Worm (Caenorhabditis elegans) whole organism, mixed stage, embryonic: ENCODE measurements around the gene coh-4.
A peak's percentile ranks its signal among the peaks of the same experiment; 100 is the strongest.

ENCODE experiments used
- bed-3 ChIP-seq: fragments of 200-800 bp; sonication (Bioruptor generic); optimal IDR thresholded peaks from 3 replicates; lab custom pipeline; 2018; ENCODE audit warnings: mild to moderate bottlenecking, missing genetic modification characterization, moderate library complexity, missing compliant biosample characterization
- blmp-1 ChIP-seq: fragments of 150-350 bp; optimal IDR thresholded peaks from 2 replicates; lab custom pipeline; 2014; ENCODE audit warnings: missing biosample characterization, missing genetic modification characterization
- ceh-39 ChIP-seq: fragments of 150-350 bp; optimal IDR thresholded peaks from 2 replicates; lab custom pipeline; 2014; ENCODE audit warnings: missing biosample characterization, missing genetic modification characterization
- ceh-43 ChIP-seq: fragments of 200-800 bp; sonication (Bioruptor generic); optimal IDR thresholded peaks from 2 replicates; lab custom pipeline; 2018; ENCODE audit warnings: mild to moderate bottlenecking, missing genetic modification characterization, moderate library complexity, missing compliant biosample characterization
- ceh-83 ChIP-seq: fragments of 200-800 bp; sonication (Bioruptor generic); optimal IDR thresholded peaks from 2 replicates; lab custom pipeline; 2018; ENCODE audit warnings: mild to moderate bottlenecking, missing genetic modification characterization, missing compliant biosample characterization
- ces-1 ChIP-seq: fragments of 150-350 bp; optimal IDR thresholded peaks from 2 replicates; lab custom pipeline; 2014; ENCODE audit warnings: missing biosample characterization, missing genetic modification reagents, missing genetic modification characterization
- cnd-1 ChIP-seq: fragments of 200-800 bp; sonication (Bioruptor generic); optimal IDR thresholded peaks from 2 replicates; lab custom pipeline; 2018; ENCODE audit warnings: mild to moderate bottlenecking, missing genetic modification characterization, missing compliant biosample characterization
- drap-1 ChIP-seq: fragments of 200-800 bp; sonication (Bioruptor generic); optimal IDR thresholded peaks from 3 replicates; lab custom pipeline; 2018; ENCODE audit warnings: mild to moderate bottlenecking, missing genetic modification characterization, missing compliant biosample characterization
- elt-3 ChIP-seq: fragments of 150-350 bp; optimal IDR thresholded peaks from 2 replicates; lab custom pipeline; 2014; ENCODE audit warnings: missing biosample characterization, missing genetic modification characterization
- flh-1 ChIP-seq: fragments of 200-800 bp; sonication (Bioruptor generic); optimal IDR thresholded peaks from 2 replicates; lab custom pipeline; 2018; ENCODE audit warnings: mild to moderate bottlenecking, missing genetic modification characterization, moderate library complexity, missing compliant biosample characterization
- ham-2 ChIP-seq: fragments of 200-800 bp; sonication (Bioruptor generic); optimal IDR thresholded peaks from 2 replicates; lab custom pipeline; 2018; ENCODE audit warnings: mild to moderate bottlenecking, missing genetic modification characterization, missing compliant biosample characterization
- hlh-1 ChIP-seq: fragments of 150-350 bp; optimal IDR thresholded peaks from 2 replicates; lab custom pipeline; 2014; ENCODE audit warnings: missing biosample characterization, missing genetic modification reagents, missing genetic modification characterization
- lin-13 ChIP-seq: fragments of 150-350 bp; optimal IDR thresholded peaks from 2 replicates; lab custom pipeline; 2014; ENCODE audit warnings: missing biosample characterization, missing genetic modification characterization
- lin-32 ChIP-seq: fragments of 200-800 bp; sonication (Bioruptor generic); optimal IDR thresholded peaks from 2 replicates; lab custom pipeline; 2018; ENCODE audit warnings: mild to moderate bottlenecking, missing genetic modification characterization, missing compliant biosample characterization
- lsy-2 ChIP-seq: fragments of 150-350 bp; optimal IDR thresholded peaks from 2 replicates; lab custom pipeline; 2014; ENCODE audit warnings: missing biosample characterization, missing genetic modification characterization
- mab-5 ChIP-seq: fragments of 150-350 bp; optimal IDR thresholded peaks from 2 replicates; lab custom pipeline; 2014; ENCODE audit warnings: missing biosample characterization, missing genetic modification characterization
- mep-1 ChIP-seq: fragments of 150-350 bp; optimal IDR thresholded peaks from 2 replicates; lab custom pipeline; 2017; ENCODE audit warnings: missing biosample characterization, missing genetic modification reagents, missing genetic modification characterization, inconsistent platforms
- mls-2 ChIP-seq: sonication (generic microtip); optimal IDR thresholded peaks from 2 replicates; lab custom pipeline; 2016; ENCODE audit warnings: mild to moderate bottlenecking, missing genetic modification characterization, moderate library complexity, missing compliant biosample characterization
- nhr-12 ChIP-seq: fragments of 150-350 bp; optimal IDR thresholded peaks from 2 replicates; lab custom pipeline; 2014; ENCODE audit warnings: missing biosample characterization, missing genetic modification characterization
- nhr-2 ChIP-seq: fragments of 150-350 bp; optimal IDR thresholded peaks from 2 replicates; lab custom pipeline; 2014; ENCODE audit warnings: missing biosample characterization, missing genetic modification characterization
- nhr-237 ChIP-seq: fragments of 150-350 bp; optimal IDR thresholded peaks from 2 replicates; lab custom pipeline; 2014; ENCODE audit warnings: missing biosample characterization, missing genetic modification characterization
- nhr-28 ChIP-seq: fragments of 150-350 bp; optimal IDR thresholded peaks from 2 replicates; lab custom pipeline; 2014; ENCODE audit warnings: missing biosample characterization, missing genetic modification characterization
- pha-4 ChIP-seq: fragments of 150-350 bp; optimal IDR thresholded peaks from 2 replicates; lab custom pipeline; 2018; ENCODE audit warnings: missing biosample characterization, missing genetic modification reagents, missing genetic modification characterization
- sem-2 ChIP-seq: fragments of 200-800 bp; sonication (Bioruptor generic); optimal IDR thresholded peaks from 2 replicates; lab custom pipeline; 2018; ENCODE audit warnings: mild to moderate bottlenecking, missing genetic modification characterization, missing compliant biosample characterization
- snpc-4 ChIP-seq: fragments of 150-350 bp; optimal IDR thresholded peaks from 2 replicates; lab custom pipeline; 2014; ENCODE audit warnings: missing biosample characterization, missing genetic modification characterization
- sptf-1 ChIP-seq: sonication (generic microtip); optimal IDR thresholded peaks from 2 replicates; lab custom pipeline; 2017; ENCODE audit warnings: mild to moderate bottlenecking, missing genetic modification characterization, moderate library complexity, missing compliant biosample characterization
- tbx-8 ChIP-seq: fragments of 200-800 bp; sonication (Bioruptor generic); optimal IDR thresholded peaks from 2 replicates; lab custom pipeline; 2018; ENCODE audit warnings: mild to moderate bottlenecking, missing genetic modification characterization, moderate library complexity, missing compliant biosample characterization
- unc-120 ChIP-seq: sonication (generic microtip); optimal IDR thresholded peaks from 2 replicates; lab custom pipeline; 2017; ENCODE audit warnings: missing genetic modification characterization, missing compliant biosample characterization; ENCODE audit not compliant: poor library complexity, severe bottlenecking
- unc-39 ChIP-seq: fragments of 150-350 bp; optimal IDR thresholded peaks from 2 replicates; lab custom pipeline; 2014; ENCODE audit warnings: missing biosample characterization, missing genetic modification characterization
- unc-62 ChIP-seq: fragments of 150-350 bp; optimal IDR thresholded peaks from 2 replicates; lab custom pipeline; 2014; ENCODE audit warnings: missing biosample characterization, missing genetic modification reagents, missing genetic modification characterization
- zip-8 ChIP-seq: fragments of 150-350 bp; optimal IDR thresholded peaks from 2 replicates; lab custom pipeline; 2014; ENCODE audit warnings: missing biosample characterization, missing genetic modification characterization
- ztf-11 ChIP-seq: fragments of 150-350 bp; optimal IDR thresholded peaks from 2 replicates; lab custom pipeline; 2014; ENCODE audit warnings: missing biosample characterization, missing genetic modification characterization

The coh-4 gene

ce11 chrV:4157291-4157690, 18.1 kb downstream of the coh-4 start:
- TF ChIP-seq ham-2 (GFP tag; lab: Kevin White, UChicago), result no peak
- peak; percentile 85 for TF ChIP-seq unc-120 (tag; lab: Kevin White, UChicago)
- peak; percentile 99 for TF ChIP-seq hlh-1
- no peak for TF ChIP-seq pha-4 (tag; lab: Kevin White, UChicago)
- TF ChIP-seq unc-62 (GFP tag; lab: Kevin White, UChicago), result peak; percentile 89
- TF ChIP-seq, all 35 proteins: peak for 3

DNA sequence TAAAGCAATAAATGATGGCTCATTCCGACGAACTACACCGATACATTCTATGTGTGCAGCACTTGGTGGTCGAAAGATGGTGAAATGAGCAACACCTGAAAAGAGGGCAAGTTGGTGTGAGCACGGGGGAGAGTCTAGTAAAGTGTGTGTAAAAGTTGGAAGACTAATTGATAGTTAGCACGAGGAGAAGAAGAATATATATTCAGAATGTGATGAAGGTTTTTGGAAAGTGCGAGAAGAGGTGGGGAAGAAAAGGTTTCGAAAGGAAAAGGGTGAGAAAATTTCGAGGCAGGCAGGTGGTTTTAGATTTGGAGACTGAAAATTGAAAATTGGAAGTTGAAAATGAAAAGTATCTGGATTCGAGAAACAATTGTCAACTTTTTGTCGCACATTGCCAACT, 23.2 kb downstream of the coh-4 start, which contains the start of gene Y45G5AM.6:
Y45G5AM.6 (minus strand) TSS at position 101 of the 400 bp plus-strand sequence.
- no peak for TF ChIP-seq ces-1 (GFP tag; lab: Kevin White, UChicago)
- TF ChIP-seq mls-2 (tag; lab: Kevin White, UChicago), result no peak
- TF ChIP-seq elt-3 (tag; lab: Kevin White, UChicago), result no peak
- no peak for TF ChIP-seq lin-13 (tag; lab: Kevin White, UChicago)
- no peak for TF ChIP-seq unc-62 (GFP tag; lab: Kevin White, UChicago)

DNA sequence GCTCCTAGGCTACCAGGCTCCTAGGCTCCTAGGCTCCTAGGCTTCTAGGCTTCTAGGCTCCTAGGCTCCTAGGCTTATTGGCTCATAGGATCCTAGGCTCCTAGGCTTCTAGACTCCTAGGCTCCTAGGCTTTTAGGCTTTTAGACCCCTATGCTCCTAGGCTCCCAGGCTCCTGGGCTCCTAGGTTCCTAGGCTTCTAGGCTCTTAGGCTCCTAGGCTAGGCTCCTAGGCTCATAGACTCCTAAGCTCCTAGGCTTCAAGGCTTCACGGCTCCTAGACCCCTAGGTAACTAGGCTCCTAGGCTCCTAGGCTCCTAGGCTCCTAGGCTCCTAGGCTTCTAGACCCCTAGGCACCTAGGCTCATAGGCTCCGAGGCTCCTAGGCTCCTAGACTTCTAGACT, 24.0 kb downstream of the coh-4 start:
- no peak for TF ChIP-seq ztf-11 (tag; lab: Kevin White, UChicago)
- no peak for TF ChIP-seq drap-1
- no peak for TF ChIP-seq ceh-83 (GFP tag; lab: Kevin White, UChicago)
- TF ChIP-seq unc-39, result no peak
- no peak for TF ChIP-seq cnd-1 (tag; lab: Kevin White, UChicago)
- no peak for TF ChIP-seq zip-8 (tag; lab: Kevin White, UChicago)
- no peak for TF ChIP-seq blmp-1 (tag; lab: Kevin White, UChicago)
- TF ChIP-seq unc-120 (tag; lab: Kevin White, UChicago), result no peak
- TF ChIP-seq sptf-1 (tag; lab: Kevin White, UChicago), result no peak
- TF ChIP-seq sem-2, result no peak
- TF ChIP-seq pha-4 (tag; lab: Kevin White, UChicago), result no peak
- TF ChIP-seq ces-1 (GFP tag; lab: Kevin White, UChicago), result no peak
- no peak for TF ChIP-seq unc-62 (GFP tag; lab: Kevin White, UChicago)
- no peak for TF ChIP-seq ceh-39 (tag; lab: Kevin White, UChicago)
- no peak for TF ChIP-seq flh-1 (GFP tag; lab: Kevin White, UChicago)
- no peak for TF ChIP-seq mls-2 (tag; lab: Kevin White, UChicago)
- TF ChIP-seq lin-32 (GFP tag; lab: Kevin White, UChicago), result no peak
- no peak for TF ChIP-seq ham-2 (GFP tag; lab: Kevin White, UChicago)
- TF ChIP-seq ceh-43 (GFP tag; lab: Kevin White, UChicago), result no peak
- no peak for TF ChIP-seq mab-5
- TF ChIP-seq, all 35 proteins: peak for 0

- TF ChIP-seq snpc-4 (tag; lab: Kevin White, UChicago) (no peak), ceh-43 (GFP tag; lab: Kevin White, UChicago) (no peak), sptf-1 (tag; lab: Kevin White, UChicago) (no peak), lin-32 (GFP tag; lab: Kevin White, UChicago) (no peak), ztf-11 (tag; lab: Kevin White, UChicago) (no peak), unc-120 (tag; lab: Kevin White, UChicago) (no peak)
These were observed 31.2 kb downstream of the coh-4 start, which contains the start of gene Y45G5AL.1 for ce11 chrV:4144205-4144604. Gene Y45G5AL.1, plus strand, starts transcription at chrV:4144505.

DNA sequence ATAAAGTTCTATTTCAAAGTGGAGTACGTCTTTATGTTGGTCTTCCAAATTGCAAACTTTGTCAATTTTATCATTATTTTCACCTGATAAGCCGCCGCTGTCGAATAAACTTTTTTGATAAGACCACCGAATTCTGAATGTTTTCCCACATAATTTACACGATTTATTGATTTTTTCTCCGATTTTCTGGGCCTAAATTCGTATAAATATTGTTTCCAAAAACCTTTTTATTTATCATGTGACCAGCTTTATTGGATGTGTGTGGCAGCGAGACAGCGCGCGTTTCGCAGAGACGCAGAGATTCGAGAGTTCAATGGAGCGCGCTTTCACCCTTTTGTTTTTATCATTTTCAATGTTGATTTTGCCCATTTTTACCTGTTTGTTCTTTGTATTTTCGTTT, 32.4 kb downstream of the coh-4 start:
- TF ChIP-seq ceh-83 (GFP tag; lab: Kevin White, UChicago), result no peak
- no peak for TF ChIP-seq unc-39
- no peak for TF ChIP-seq nhr-28 (tag; lab: Kevin White, UChicago)
- TF ChIP-seq mab-5, result no peak
- peak; percentile 32 for TF ChIP-seq ceh-39 (tag; lab: Kevin White, UChicago)
- TF ChIP-seq ces-1 (GFP tag; lab: Kevin White, UChicago), result peak; percentile 70
- no peak for TF ChIP-seq snpc-4 (tag; lab: Kevin White, UChicago)
- TF ChIP-seq hlh-1, result no peak
- TF ChIP-seq drap-1, result no peak
- TF ChIP-seq bed-3 (GFP tag; lab: Kevin White, UChicago), result peak; percentile 32
- TF ChIP-seq nhr-12, result no peak
- peak; percentile 35 for TF ChIP-seq lsy-2
- peak; percentile 9 for TF ChIP-seq nhr-237 (tag; lab: Kevin White, UChicago)
- TF ChIP-seq unc-120 (tag; lab: Kevin White, UChicago), result no peak
- peak; percentile 39 for TF ChIP-seq mep-1 (tag; lab: Kevin White, UChicago)
- no peak for TF ChIP-seq nhr-2 (tag; lab: Kevin White, UChicago)
- no peak for TF ChIP-seq blmp-1 (tag; lab: Kevin White, UChicago)
- TF ChIP-seq tbx-8 (GFP tag; lab: Kevin White, UChicago), result no peak
